Worm (Caenorhabditis elegans) whole organism, L2 larva: ENCODE results near the gene F49C12.6.

ENCODE experiments used
- C34F6.9 ChIP-seq: fragments of 150-350 bp; optimal IDR thresholded peaks from 2 replicates; lab custom pipeline; 2014; ENCODE audit warnings: missing biosample characterization, missing genetic modification characterization
- F13H6.1 ChIP-seq: sonication (generic microtip); optimal IDR thresholded peaks from 2 replicates; lab custom pipeline; 2016; ENCODE audit warnings: missing genetic modification characterization, missing compliant biosample characterization
- R02D3.7 ChIP-seq: fragments of 150-350 bp; optimal IDR thresholded peaks from 2 replicates; lab custom pipeline; 2014; ENCODE audit warnings: missing biosample characterization, missing genetic modification characterization
- Y55F3AM.14 ChIP-seq: fragments of 200-800 bp; sonication (Bioruptor generic); optimal IDR thresholded peaks from 2 replicates; lab custom pipeline; 2018; ENCODE audit warnings: mild to moderate bottlenecking, missing genetic modification characterization, missing compliant biosample characterization
- ZK546.5 ChIP-seq: sonication (generic microtip); optimal IDR thresholded peaks from 2 replicates; lab custom pipeline; 2017; ENCODE audit warnings: missing biosample characterization, missing genetic modification characterization
- alr-1 ChIP-seq: fragments of 150-350 bp; optimal IDR thresholded peaks from 2 replicates; lab custom pipeline; 2014; ENCODE audit warnings: missing biosample characterization, missing genetic modification characterization
- ama-1 ChIP-seq: fragments of 150-350 bp; optimal IDR thresholded peaks from 2 replicates; lab custom pipeline; 2018; ENCODE audit warnings: inconsistent platforms
- ceh-16 ChIP-seq: fragments of 150-350 bp; optimal IDR thresholded peaks from 2 replicates; lab custom pipeline; 2014; ENCODE audit warnings: missing biosample characterization, missing genetic modification characterization
- ceh-82 ChIP-seq: fragments of 150-350 bp; optimal IDR thresholded peaks from 2 replicates; lab custom pipeline; 2014; ENCODE audit warnings: missing biosample characterization, missing genetic modification characterization
- crh-2 ChIP-seq: sonication (generic microtip); optimal IDR thresholded peaks from 2 replicates; lab custom pipeline; 2017; ENCODE audit warnings: missing biosample characterization, missing genetic modification characterization
- dmd-4 ChIP-seq: sonication (generic microtip); optimal IDR thresholded peaks from 2 replicates; lab custom pipeline; 2017; ENCODE audit warnings: missing biosample characterization, missing genetic modification characterization
- egl-27 ChIP-seq: sonication (generic microtip); optimal IDR thresholded peaks from 3 replicates; lab custom pipeline; 2017; ENCODE audit warnings: missing biosample characterization, missing genetic modification reagents, missing genetic modification characterization
- elt-1 ChIP-seq: fragments of 150-350 bp; optimal IDR thresholded peaks from 2 replicates; lab custom pipeline; 2014; ENCODE audit warnings: missing biosample characterization, missing genetic modification characterization
- elt-3 ChIP-seq: sonication (generic microtip); optimal IDR thresholded peaks from 2 replicates; lab custom pipeline; 2017; ENCODE audit warnings: missing biosample characterization, missing genetic modification characterization
- fos-1 ChIP-seq: fragments of 150-350 bp; optimal IDR thresholded peaks from 2 replicates; lab custom pipeline; 2014; ENCODE audit warnings: missing biosample characterization, missing genetic modification characterization
- gmeb-1 ChIP-seq: fragments of 150-350 bp; optimal IDR thresholded peaks from 2 replicates; lab custom pipeline; 2014; ENCODE audit warnings: missing biosample characterization, missing genetic modification characterization
- lin-11 ChIP-seq: fragments of 150-350 bp; sonication (generic microtip); optimal IDR thresholded peaks from 2 replicates; lab custom pipeline; 2014; ENCODE audit warnings: missing biosample characterization, missing genetic modification characterization, inconsistent platforms, mixed read lengths
- lin-13 ChIP-seq: fragments of 150-350 bp; optimal IDR thresholded peaks from 2 replicates; lab custom pipeline; 2014; ENCODE audit warnings: missing biosample characterization, missing genetic modification reagents, missing genetic modification characterization
- lin-39 ChIP-seq: fragments of 150-350 bp; optimal IDR thresholded peaks from 2 replicates; lab custom pipeline; 2014; ENCODE audit warnings: missing biosample characterization, missing genetic modification reagents, missing genetic modification characterization
- lsy-2 ChIP-seq, 2 experiments: fragments of 150-350 bp in 1 of 2; sonication (generic microtip) in 1 of 2; optimal IDR thresholded peaks; 2 replicates each; lab custom pipeline; 2014 to 2017; ENCODE audit warnings: missing biosample characterization in 2 of 2, missing genetic modification characterization in 2 of 2
- mab-5 ChIP-seq: fragments of 150-350 bp; optimal IDR thresholded peaks from 2 replicates; lab custom pipeline; 2014; ENCODE audit warnings: missing biosample characterization, missing genetic modification characterization
- mbf-1 ChIP-seq: sonication (generic microtip); optimal IDR thresholded peaks from 2 replicates; lab custom pipeline; 2017; ENCODE audit warnings: missing biosample characterization, missing genetic modification characterization
- nhr-10 ChIP-seq: sonication (generic microtip); optimal IDR thresholded peaks from 2 replicates; lab custom pipeline; 2017; ENCODE audit warnings: missing biosample characterization, missing genetic modification characterization
- nhr-11 ChIP-seq: fragments of 150-350 bp; optimal IDR thresholded peaks from 2 replicates; lab custom pipeline; 2014; ENCODE audit warnings: missing biosample characterization, missing genetic modification characterization
- nhr-12 ChIP-seq: fragments of 150-350 bp; optimal IDR thresholded peaks from 2 replicates; lab custom pipeline; 2014; ENCODE audit warnings: missing biosample characterization, missing genetic modification characterization
- nhr-129 ChIP-seq: fragments of 150-350 bp; optimal IDR thresholded peaks from 2 replicates; lab custom pipeline; 2014; ENCODE audit warnings: missing biosample characterization, missing genetic modification characterization
- nhr-237 ChIP-seq: fragments of 150-350 bp; optimal IDR thresholded peaks from 2 replicates; lab custom pipeline; 2014; ENCODE audit warnings: missing biosample characterization, missing genetic modification characterization
- nhr-25 ChIP-seq: fragments of 150-350 bp; sonication (generic microtip); optimal IDR thresholded peaks from 3 replicates; lab custom pipeline; 2014; ENCODE audit warnings: missing biosample characterization, missing genetic modification characterization
- nhr-6 ChIP-seq: fragments of 150-350 bp; optimal IDR thresholded peaks from 2 replicates; lab custom pipeline; 2014; ENCODE audit warnings: missing biosample characterization, missing genetic modification characterization
- nhr-77 ChIP-seq: fragments of 150-350 bp; optimal IDR thresholded peaks from 2 replicates; lab custom pipeline; 2014; ENCODE audit warnings: missing biosample characterization, missing genetic modification characterization
- peb-1 ChIP-seq: fragments of 150-350 bp; optimal IDR thresholded peaks from 2 replicates; lab custom pipeline; 2014; ENCODE audit warnings: missing biosample characterization, missing genetic modification characterization
- sem-4 ChIP-seq: fragments of 150-350 bp; optimal IDR thresholded peaks from 2 replicates; lab custom pipeline; 2014; ENCODE audit warnings: missing biosample characterization, missing genetic modification reagents, missing genetic modification characterization
- skn-1 ChIP-seq: sonication (generic microtip); optimal IDR thresholded peaks from 2 replicates; lab custom pipeline; 2017; ENCODE audit warnings: missing biosample characterization, missing genetic modification characterization
- sma-3 ChIP-seq: sonication (generic microtip); optimal IDR thresholded peaks from 2 replicates; lab custom pipeline; 2016; ENCODE audit warnings: missing genetic modification reagents, missing genetic modification characterization, missing compliant biosample characterization
- sma-9 ChIP-seq, 2 experiments: fragments of 150-350 bp in 1 of 2; sonication (generic microtip) in 1 of 2; optimal IDR thresholded peaks; 2 replicates each; lab custom pipeline; 2014 to 2016; ENCODE audit warnings: missing genetic modification characterization in 2 of 2, mild to moderate bottlenecking in 1 of 2, missing biosample characterization in 1 of 2, missing compliant biosample characterization in 1 of 2, missing genetic modification reagents in 1 of 2, moderate library complexity in 1 of 2
- snpc-4 ChIP-seq: fragments of 150-350 bp; optimal IDR thresholded peaks from 2 replicates; lab custom pipeline; 2014; ENCODE audit warnings: missing biosample characterization, missing genetic modification characterization
- unc-39 ChIP-seq: fragments of 150-350 bp; optimal IDR thresholded peaks from 2 replicates; lab custom pipeline; 2014; ENCODE audit warnings: missing biosample characterization, missing genetic modification characterization
- unc-55 ChIP-seq: fragments of 150-350 bp; sonication (generic microtip); optimal IDR thresholded peaks from 3 replicates; lab custom pipeline; 2014; ENCODE audit warnings: missing biosample characterization, missing genetic modification reagents, missing genetic modification characterization
- unc-62 ChIP-seq: fragments of 150-350 bp; optimal IDR thresholded peaks from 2 replicates; lab custom pipeline; 2014; ENCODE audit warnings: missing biosample characterization, missing genetic modification reagents, missing genetic modification characterization
- zag-1 ChIP-seq: fragments of 150-350 bp; optimal IDR thresholded peaks from 2 replicates; lab custom pipeline; 2014; ENCODE audit warnings: missing biosample characterization, missing genetic modification characterization
- ztf-11 ChIP-seq: sonication (generic microtip); optimal IDR thresholded peaks from 2 replicates; lab custom pipeline; 2017; ENCODE audit warnings: missing biosample characterization, missing genetic modification characterization

The F49C12.6 gene

ce11 chrIV:9335552-9336251 is 26.8 kb upstream of the F49C12.6 start, which contains the start of the genes coa-4 and T20D3.14:
Gene coa-4 (minus strand): TSS chrIV:9335602.
Gene T20D3.14 (minus strand): TSS chrIV:9335909.
- TF ChIP-seq nhr-12 (tag; lab: Kevin White, UChicago): no peak
- no peak for TF ChIP-seq ceh-82 (tag; lab: Kevin White, UChicago)
- TF ChIP-seq lsy-2 (tag; optimal IDR thresholded peaks at IDR 0.05; lab: Kevin White, UChicago): peak in 1 of 2 experiments; percentile 69
- TF ChIP-seq lin-11: no peak
- TF ChIP-seq crh-2 (tag; lab: Kevin White, UChicago): peak; percentile 66
- TF ChIP-seq nhr-237: no peak
- TF ChIP-seq fos-1 (tag; lab: Kevin White, UChicago): peak; percentile 63
- peak; percentile 40 for TF ChIP-seq gmeb-1 (tag; lab: Kevin White, UChicago)
- TF ChIP-seq F13H6.1: peak; percentile 28
- TF ChIP-seq mab-5 (tag; lab: Kevin White, UChicago): no peak
- TF ChIP-seq unc-55: peak; percentile 39
- TF ChIP-seq ztf-11: no peak
- peak; percentile 56 for TF ChIP-seq C34F6.9
- peak; percentile 23 for TF ChIP-seq nhr-25 (tag; lab: Kevin White, UChicago)
- TF ChIP-seq lin-13 (GFP tag; lab: Kevin White, UChicago): peak; percentile 23
- peak; percentile 19 for TF ChIP-seq sma-3 (GFP tag; lab: Kevin White, UChicago)
- peak; percentile 25 for TF ChIP-seq sem-4
- TF ChIP-seq nhr-129: peak; percentile 59
- no peak for TF ChIP-seq unc-39 (tag; lab: Kevin White, UChicago)

- TF ChIP-seq nhr-25 (tag; lab: Kevin White, UChicago) (no peak), sma-9 (GFP tag; optimal IDR thresholded peaks at IDR 0.05; lab: Kevin White, UChicago) (peak; percentile 6), sma-9 (tag; optimal IDR thresholded peaks at IDR 0.05; lab: Kevin White, UChicago) (no peak), mab-5 (tag; lab: Kevin White, UChicago) (no peak), R02D3.7 (tag; lab: Kevin White, UChicago) (no peak), snpc-4 (tag; lab: Kevin White, UChicago) (no peak), skn-1 (tag; lab: Kevin White, UChicago) (no peak), unc-39 (tag; lab: Kevin White, UChicago) (no peak), nhr-6 (tag; lab: Kevin White, UChicago) (no peak), ztf-11 (no peak), lin-39 (tag; lab: Kevin White, UChicago) (no peak), nhr-10 (tag; lab: Kevin White, UChicago) (no peak), ceh-82 (tag; lab: Kevin White, UChicago) (no peak), gmeb-1 (tag; lab: Kevin White, UChicago) (peak; percentile 10), dmd-4 (tag; lab: Kevin White, UChicago) (no peak), sma-3 (GFP tag; lab: Kevin White, UChicago) (no peak), mbf-1 (tag; lab: Kevin White, UChicago) (no peak), crh-2 (tag; lab: Kevin White, UChicago) (peak; percentile 73), elt-1 (tag; lab: Kevin White, UChicago) (no peak), ZK546.5 (tag; lab: Kevin White, UChicago) (no peak), nhr-77 (no peak), alr-1 (tag; lab: Kevin White, UChicago) (no peak), lsy-2 (tag; optimal IDR thresholded peaks at IDR 0.05; lab: Kevin White, UChicago) (no peak), peb-1 (tag; lab: Kevin White, UChicago) (no peak), ama-1 (lab: Kevin White, UChicago) (no peak), fos-1 (tag; lab: Kevin White, UChicago) (peak; percentile 97), egl-27 (tag; lab: Kevin White, UChicago) (no peak), C34F6.9 (no peak), zag-1 (tag; lab: Kevin White, UChicago) (no peak), unc-55 (no peak), unc-62 (no peak), elt-3 (tag; lab: Kevin White, UChicago) (no peak), ceh-16 (tag; lab: Kevin White, UChicago) (no peak), nhr-11 (tag; lab: Kevin White, UChicago) (no peak), nhr-237 (no peak), Y55F3AM.14 (GFP tag; lab: Kevin White, UChicago) (no peak)
These were observed 24.1 kb upstream of the F49C12.6 start for ce11 chrIV:9333007-9333406.
